Worm (Caenorhabditis elegans): Measurements from ENCODE around the gene chil-7.

Gene chil-7

DNA sequence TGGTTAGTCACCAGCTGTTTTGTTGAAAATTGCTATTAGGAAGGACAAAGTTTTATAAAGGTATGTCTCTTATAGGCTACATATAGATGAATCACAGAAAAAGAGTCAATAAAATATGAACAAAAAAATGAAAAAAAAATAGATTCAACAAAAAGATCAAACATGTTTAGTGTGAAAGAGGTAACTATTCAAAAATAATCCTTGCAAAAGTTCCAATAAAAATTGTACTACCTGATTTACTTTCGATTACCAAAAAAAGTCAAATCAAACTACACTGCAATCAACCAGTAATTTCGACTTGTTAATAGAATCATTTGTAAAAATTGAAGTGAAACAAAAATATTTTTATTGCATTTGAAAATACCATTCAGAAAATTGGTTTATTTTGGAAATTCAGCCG is 20.0 kb downstream of the chil-7 start, which contains the start of gene ZK938.10:
TSS of gene ZK938.10 (minus strand) at position 101 of the 400 bp plus-strand sequence.
- TF ChIP-seq blmp-1 (tag; optimal IDR thresholded peaks at IDR 0.05; ENCODE audit: insufficient read depth) (no peak), gmeb-1 (tag; optimal IDR thresholded peaks at IDR 0.05) (no peak), alr-1 (tag; optimal IDR thresholded peaks at IDR 0.05) (no peak), ceh-16 (tag; optimal IDR thresholded peaks at IDR 0.05) (no peak), ZK546.5 (tag; optimal IDR thresholded peaks at IDR 0.05) (no peak), fos-1 (tag; optimal IDR thresholded peaks at IDR 0.05) (no peak), sma-9 (GFP tag; optimal IDR thresholded peaks at IDR 0.05) (no peak), sma-9 (tag; optimal IDR thresholded peaks at IDR 0.05) (no peak), zag-1 (tag; optimal IDR thresholded peaks at IDR 0.05) (no peak), lsy-2 (tag; optimal IDR thresholded peaks at IDR 0.05) (no peak), nhr-11 (tag; optimal IDR thresholded peaks at IDR 0.05) (no peak), unc-55 (GFP tag; optimal IDR thresholded peaks at IDR 0.05) (no peak), Y55F3AM.14 (GFP tag; optimal IDR thresholded peaks at IDR 0.05) (no peak), nhr-6 (tag; optimal IDR thresholded peaks at IDR 0.05) (no peak), ama-1 (optimal IDR thresholded peaks at IDR 0.05) (no peak), ztf-1 (GFP tag; conservative IDR thresholded peaks at IDR 0.05) (no peak), aly-2 (tag; optimal IDR thresholded peaks at IDR 0.05) (no peak), ceh-82 (tag; optimal IDR thresholded peaks at IDR 0.05) (no peak), ztf-11 (tag; optimal IDR thresholded peaks at IDR 0.05) (no peak)

DNA sequence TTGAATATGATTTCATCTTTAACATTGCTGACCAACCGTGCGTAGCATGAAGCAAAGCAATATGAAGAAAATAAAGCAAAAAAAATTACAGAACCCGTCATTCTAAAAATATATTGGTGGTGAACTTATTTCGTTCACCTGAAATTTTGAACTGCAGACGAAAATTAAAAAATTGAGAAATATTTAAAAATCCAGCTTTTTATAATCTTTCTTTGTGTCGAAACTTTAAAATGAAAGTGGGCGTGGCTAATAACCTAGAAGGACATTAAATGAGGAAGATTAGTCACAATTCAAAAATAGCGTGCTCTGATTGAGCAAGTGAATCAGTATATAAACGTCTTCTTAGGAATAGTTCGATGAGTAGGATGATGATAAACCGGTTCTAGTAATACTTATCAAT is 21.5 kb downstream of the chil-7 start, which contains the start of gene old-2:
TSS of gene old-2 (minus strand) at position 101 of the 400 bp plus-strand sequence.
- TF ChIP-seq ceh-16 (tag; optimal IDR thresholded peaks at IDR 0.05) (no peak), mab-5 (tag; optimal IDR thresholded peaks at IDR 0.05) (no peak), F13H6.1 (tag; optimal IDR thresholded peaks at IDR 0.05) (no peak), unc-62 (GFP tag; optimal IDR thresholded peaks at IDR 0.05) (no peak), sem-4 (tag; optimal IDR thresholded peaks at IDR 0.05) (no peak), ama-1 (optimal IDR thresholded peaks at IDR 0.05) (no peak)

DNA sequence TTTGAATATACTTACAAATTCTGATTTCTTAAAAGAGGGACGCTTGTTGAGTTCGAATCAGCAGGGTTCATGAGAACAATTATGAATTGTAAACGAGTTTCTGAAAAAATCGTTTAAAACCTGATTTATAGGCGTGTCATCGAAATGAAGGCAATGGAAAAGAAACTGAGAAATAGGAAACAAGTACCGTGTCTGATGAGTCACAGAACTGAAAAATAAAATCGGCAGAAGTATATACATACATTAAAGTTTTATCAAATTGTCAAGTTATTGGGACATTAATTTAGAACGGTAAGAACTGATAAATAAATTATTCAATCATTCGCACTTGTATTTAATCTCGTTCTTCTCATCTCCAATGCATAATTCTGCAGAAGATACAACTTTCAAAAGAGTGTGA is 25.7 kb downstream of the chil-7 start, which contains the start of gene chil-9:
TSS of gene chil-9 (minus strand) at position 101 of the 400 bp plus-strand sequence.
- TF ChIP-seq mab-5 (tag; optimal IDR thresholded peaks at IDR 0.05) (no peak), aly-2 (tag; optimal IDR thresholded peaks at IDR 0.05) (no peak), Y55F3AM.14 (GFP tag; optimal IDR thresholded peaks at IDR 0.05) (no peak), nhr-23 (tag; optimal IDR thresholded peaks at IDR 0.05) (no peak), nhr-129 (tag; optimal IDR thresholded peaks at IDR 0.05) (no peak), C34F6.9 (tag; optimal IDR thresholded peaks at IDR 0.05) (no peak), alr-1 (tag; optimal IDR thresholded peaks at IDR 0.05) (no peak), nhr-25 (tag; optimal IDR thresholded peaks at IDR 0.05) (no peak)

DNA sequence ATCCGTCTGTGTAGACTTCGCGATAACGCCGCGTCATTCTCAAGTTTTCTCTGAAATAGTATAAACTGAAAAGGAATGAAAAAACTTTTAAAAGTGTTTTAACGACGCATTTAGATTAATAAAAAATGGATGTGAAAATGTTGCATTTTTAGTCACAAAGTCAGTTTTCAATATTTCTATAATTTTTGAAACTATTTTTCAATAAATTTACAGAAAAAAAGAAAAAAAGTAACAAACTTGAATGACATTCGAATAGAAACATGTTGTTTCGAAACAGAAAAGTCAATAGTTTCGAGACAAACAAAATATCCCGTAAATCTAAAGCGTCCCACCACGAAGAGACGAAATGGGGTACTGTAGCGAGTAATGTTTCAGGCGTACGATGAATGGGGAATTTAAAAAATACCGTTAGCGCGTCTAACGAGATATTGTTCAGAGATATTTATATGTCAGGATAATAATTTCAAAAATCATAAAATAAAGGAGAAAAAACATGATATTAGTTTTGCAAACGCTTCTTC is 28.9 kb downstream of the chil-7 start, which contains the start of gene rnh-1.2:
TSS of gene rnh-1.2 (minus strand) at position 51 of the 521 bp plus-strand sequence.
- TF ChIP-seq mbf-1 (tag; optimal IDR thresholded peaks at IDR 0.05): no peak
- no peak for TF ChIP-seq snpc-4 (tag; optimal IDR thresholded peaks at IDR 0.05)
- TF ChIP-seq sma-3 (GFP tag; optimal IDR thresholded peaks at IDR 0.05): no peak
- TF ChIP-seq unc-62 (GFP tag; optimal IDR thresholded peaks at IDR 0.05): no peak
- no peak for TF ChIP-seq gmeb-1 (tag; optimal IDR thresholded peaks at IDR 0.05)
- TF ChIP-seq Y55F3AM.14 (GFP tag; optimal IDR thresholded peaks at IDR 0.05): no peak
- TF ChIP-seq alr-1 (tag; optimal IDR thresholded peaks at IDR 0.05): no peak
- no peak for TF ChIP-seq ceh-16 (tag; optimal IDR thresholded peaks at IDR 0.05)
- TF ChIP-seq nhr-237 (tag; optimal IDR thresholded peaks at IDR 0.05): no peak
- no peak for TF ChIP-seq sem-4 (tag; optimal IDR thresholded peaks at IDR 0.05)
- no peak for TF ChIP-seq blmp-1 (tag; optimal IDR thresholded peaks at IDR 0.05; ENCODE audit: insufficient read depth)
- no peak for TF ChIP-seq lsy-2 (tag; optimal IDR thresholded peaks at IDR 0.05)

DNA sequence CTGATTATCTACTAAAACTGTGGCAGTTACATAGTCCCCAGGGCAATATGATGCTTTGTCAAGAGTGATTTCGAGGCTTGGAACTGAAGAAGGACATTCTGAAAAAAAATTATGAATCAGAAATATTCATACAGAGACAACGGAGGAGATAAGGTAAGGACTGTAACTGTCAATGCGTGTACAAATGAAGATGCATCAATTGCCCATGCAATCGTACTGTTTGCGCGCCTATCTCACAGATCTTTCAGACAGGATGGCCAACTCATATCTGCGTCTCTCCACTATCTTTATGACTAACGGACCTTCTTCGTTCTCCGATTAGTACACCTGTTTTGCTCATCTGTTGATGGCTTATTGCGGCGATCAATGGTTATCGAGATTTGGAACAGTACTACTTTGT is 30.7 kb downstream of the chil-7 start, which contains the start of gene ZK938.11:
TSS of gene ZK938.11 (minus strand) at position 101 of the 400 bp plus-strand sequence.
- TF ChIP-seq nhr-6 (tag; optimal IDR thresholded peaks at IDR 0.05) (no peak), C34F6.9 (tag; optimal IDR thresholded peaks at IDR 0.05) (no peak), lin-13 (GFP tag; optimal IDR thresholded peaks at IDR 0.05) (no peak), nhr-11 (tag; optimal IDR thresholded peaks at IDR 0.05) (no peak), nhr-77 (tag; optimal IDR thresholded peaks at IDR 0.05) (no peak), ztf-1 (GFP tag; conservative IDR thresholded peaks at IDR 0.05) (no peak), sem-4 (tag; optimal IDR thresholded peaks at IDR 0.05) (no peak), mbf-1 (tag; optimal IDR thresholded peaks at IDR 0.05) (no peak), unc-62 (GFP tag; optimal IDR thresholded peaks at IDR 0.05) (no peak), sma-9 (GFP tag; optimal IDR thresholded peaks at IDR 0.05) (no peak), sma-9 (tag; optimal IDR thresholded peaks at IDR 0.05) (no peak), elt-1 (tag; optimal IDR thresholded peaks at IDR 0.05) (no peak), unc-55 (GFP tag; optimal IDR thresholded peaks at IDR 0.05) (no peak), crh-2 (tag; optimal IDR thresholded peaks at IDR 0.05) (no peak), ztf-11 (tag; optimal IDR thresholded peaks at IDR 0.05) (no peak), nhr-129 (tag; optimal IDR thresholded peaks at IDR 0.05) (no peak), ceh-82 (tag; optimal IDR thresholded peaks at IDR 0.05) (no peak), mab-5 (tag; optimal IDR thresholded peaks at IDR 0.05) (no peak)
